Worm (Caenorhabditis elegans) whole organism, L3 larva: Measurements from ENCODE around the gene tbx-33.

Source experiments
- R02D3.7 ChIP-seq: fragments of 150-350 bp; optimal IDR thresholded peaks from 2 replicates; lab custom pipeline; 2014; ENCODE audit warnings: missing biosample characterization, missing genetic modification characterization
- aly-2 ChIP-seq: fragments of 150-350 bp; optimal IDR thresholded peaks from 2 replicates; lab custom pipeline; 2014; ENCODE audit warnings: missing biosample characterization, missing genetic modification characterization
- ceh-9 ChIP-seq: sonication (generic microtip); optimal IDR thresholded peaks from 2 replicates; lab custom pipeline; 2018; ENCODE audit warnings: missing biosample characterization, missing genetic modification characterization
- elt-2 ChIP-seq: sonication (generic microtip); optimal IDR thresholded peaks from 2 replicates; lab custom pipeline; 2016; ENCODE audit warnings: missing genetic modification reagents, mild to moderate bottlenecking, missing genetic modification characterization, missing compliant biosample characterization
- lin-15B ChIP-seq: fragments of 150-350 bp; optimal IDR thresholded peaks from 2 replicates; lab custom pipeline; 2014; ENCODE audit warnings: missing biosample characterization, missing genetic modification characterization
- nhr-23 ChIP-seq: fragments of 150-350 bp; optimal IDR thresholded peaks from 2 replicates; lab custom pipeline; 2014; ENCODE audit warnings: missing biosample characterization, missing genetic modification reagents, missing genetic modification characterization
- tbx-2 ChIP-seq: sonication (generic microtip); optimal IDR thresholded peaks from 2 replicates; lab custom pipeline; 2016; ENCODE audit warnings: mild to moderate bottlenecking, missing genetic modification characterization, missing compliant biosample characterization
- unc-39 ChIP-seq: sonication (generic microtip); optimal IDR thresholded peaks from 4 replicates; lab custom pipeline; 2017; ENCODE audit warnings: missing biosample characterization, missing genetic modification characterization

DNA sequence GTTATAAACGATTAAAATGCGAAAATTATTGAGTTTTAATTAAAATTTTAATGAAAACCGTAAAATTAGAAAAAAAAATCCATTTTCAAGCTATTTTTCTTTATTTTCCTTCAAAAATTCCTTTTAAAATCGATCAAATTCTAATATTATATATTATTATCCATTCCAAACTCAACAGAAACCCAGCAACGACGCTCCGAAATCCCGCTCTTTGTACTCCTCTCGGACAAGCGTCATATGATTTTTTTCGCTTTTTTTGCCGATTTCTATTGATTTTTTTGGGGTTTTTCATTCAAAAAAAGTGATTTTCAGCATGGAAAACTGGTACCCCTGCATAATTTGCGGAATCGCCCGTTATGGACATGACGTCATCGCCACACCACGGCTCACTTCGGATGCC is 20.2 kb downstream of the tbx-33 start, which contains the start of gene ceh-91:
- TF ChIP-seq aly-2, result no peak
- no peak for TF ChIP-seq nhr-23 (tag; lab: Kevin White, UChicago)
- no peak for TF ChIP-seq ceh-9 (tag; lab: Kevin White, UChicago)
- TF ChIP-seq lin-15B (tag; lab: Kevin White, UChicago), result no peak
- TF ChIP-seq tbx-2 (tag; lab: Kevin White, UChicago), result no peak
- no peak for TF ChIP-seq unc-39
- TF ChIP-seq R02D3.7, result no peak
- no peak for TF ChIP-seq elt-2 (tag; lab: Kevin White, UChicago)
